Worm (Caenorhabditis elegans) whole organism, L4/young adult: ENCODE results near the gene F35A5.8.

Source experiments
- W03F9.2 ChIP-seq: fragments of 150-350 bp; optimal IDR thresholded peaks from 2 replicates; lab custom pipeline; 2014; ENCODE audit warnings: missing biosample characterization, missing genetic modification characterization
- dao-5 ChIP-seq: sonication (generic microtip); optimal IDR thresholded peaks from 2 replicates; lab custom pipeline; 2016; ENCODE audit warnings: missing genotype, missing genetic modification characterization, moderate library complexity, missing compliant biosample characterization
- him-1 ChIP-seq: sonication (generic microtip); optimal IDR thresholded peaks from 2 replicates; lab custom pipeline; 2016; ENCODE audit warnings: missing genotype, missing genetic modification reagents, missing genetic modification characterization, missing compliant biosample characterization

- TF ChIP-seq W03F9.2 (no peak), dao-5 (tag; lab: Kevin White, UChicago) (no peak), him-1 (no peak)
These were observed 30.0 kb downstream of the F35A5.8 start for ce11 chrX:3773233-3773632.
